Worm (Caenorhabditis elegans) whole organism, L4 larva: ENCODE results near the gene ddx-19.
A peak's percentile ranks its signal among the peaks of the same experiment; 100 is the strongest.

Experiments
- R02D3.7 ChIP-seq: fragments of 150-350 bp; sonication (generic microtip); optimal IDR thresholded peaks from 3 replicates; lab custom pipeline; 2014; ENCODE audit warnings: missing biosample characterization, missing genetic modification characterization
- Y48G9A.11 ChIP-seq: fragments of 200-800 bp; sonication (Bioruptor generic); IDR thresholded peaks from 2 replicates; pipeline ENCODE4 v1.3.6; 2022; ENCODE audit warnings: missing genetic modification reagents, missing genetic modification characterization, missing compliant biosample characterization
- ceh-28 ChIP-seq: fragments of 150-350 bp; optimal IDR thresholded peaks from 2 replicates; lab custom pipeline; 2014; ENCODE audit warnings: missing biosample characterization, missing genetic modification reagents, missing genetic modification characterization
- hlh-30 ChIP-seq: sonication (generic microtip); optimal IDR thresholded peaks from 2 replicates; lab custom pipeline; 2017; ENCODE audit warnings: antibody characterized with exemption, mild to moderate bottlenecking, missing genetic modification characterization, missing compliant biosample characterization; ENCODE audit not compliant: insufficient read depth
- lin-29 ChIP-seq: fragments of 200-800 bp; sonication (Bioruptor generic); IDR thresholded peaks from 2 replicates; pipeline ENCODE4 v1.3.6; 2022; ENCODE audit warnings: missing genetic modification reagents, missing genetic modification characterization, missing compliant biosample characterization
- nhr-237 ChIP-seq: sonication (generic microtip); optimal IDR thresholded peaks from 2 replicates; lab custom pipeline; 2017; ENCODE audit warnings: missing biosample characterization, missing genetic modification characterization
- nhr-42 ChIP-seq: fragments of 200-800 bp; sonication (Bioruptor generic); IDR thresholded peaks from 2 replicates; pipeline ENCODE4 v1.3.6; 2022; ENCODE audit warnings: missing genetic modification characterization, missing compliant biosample characterization
- nhr-77 ChIP-seq: fragments of 150-350 bp; optimal IDR thresholded peaks from 2 replicates; lab custom pipeline; 2014; ENCODE audit warnings: missing biosample characterization, missing genetic modification characterization
- unc-130 ChIP-seq: sonication (generic microtip); optimal IDR thresholded peaks from 2 replicates; lab custom pipeline; 2016; ENCODE audit warnings: missing genetic modification reagents, missing genetic modification characterization, missing compliant biosample characterization
- unc-39 ChIP-seq: sonication (generic microtip); optimal IDR thresholded peaks from 2 replicates; lab custom pipeline; 2017; ENCODE audit warnings: missing biosample characterization, missing genetic modification characterization
- zip-2 ChIP-seq: fragments of 150-350 bp; optimal IDR thresholded peaks from 2 replicates; lab custom pipeline; 2014; ENCODE audit warnings: missing biosample characterization, missing genetic modification characterization

- TF ChIP-seq R02D3.7 (tag; lab: Kevin White, UChicago): no peak
- TF ChIP-seq unc-39 (tag; lab: Kevin White, UChicago): no peak
- peak; percentile 19 for TF ChIP-seq nhr-77
- TF ChIP-seq zip-2 (tag; lab: Kevin White, UChicago): no peak
- TF ChIP-seq Y48G9A.11 (GFP tag; lab: Robert Waterston, UW): no peak
- TF ChIP-seq ceh-28: no peak
- TF ChIP-seq unc-130 (GFP tag; lab: Kevin White, UChicago): no peak
- TF ChIP-seq lin-29 (GFP tag; lab: Robert Waterston, UW): no peak
- no peak for TF ChIP-seq nhr-237 (tag; lab: Kevin White, UChicago)
- TF ChIP-seq hlh-30 (tag; lab: Kevin White, UChicago): no peak
- TF ChIP-seq nhr-42 (GFP tag; lab: Robert Waterston, UW): no peak
Observed at ce11 chrII:8917339-8917738, 32.6 kb downstream of the ddx-19 start.
